Worm (Caenorhabditis elegans): ENCODE measurements around the gene T27A8.3.
A peak's percentile ranks its signal among the peaks of the same experiment; 100 is the strongest.
"Not testable (repeated sequence)": the region's sequence is repeated elsewhere in the genome, so short reads cannot be mapped to it uniquely, and the experiment has no call there.

Gene T27A8.3

DNA sequence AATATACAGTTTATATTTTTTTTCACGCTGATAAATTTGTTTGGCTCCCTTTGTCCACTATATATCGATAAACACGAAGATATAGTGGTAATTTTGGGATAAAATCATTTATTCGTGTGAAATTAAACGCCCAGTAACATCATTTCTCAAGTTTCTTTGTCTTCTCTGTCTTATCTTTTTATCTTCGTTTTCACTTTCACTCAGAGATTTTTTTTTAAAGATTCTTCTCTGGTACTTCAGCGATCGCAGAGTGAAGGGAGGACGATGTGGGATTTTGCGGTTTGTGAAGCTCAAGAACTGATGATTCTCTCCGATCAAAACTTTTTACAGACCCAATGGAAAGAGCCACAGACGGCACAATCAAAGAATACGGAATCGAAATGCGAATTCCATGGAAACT lies at the start of gene T27A8.3:
Gene T27A8.3, plus strand, starts transcription at position 301 of the 400 bp plus-strand sequence.
- TF ChIP-seq bed-1 (GFP tag; IDR thresholded peaks at IDR 0.05); bed-2 (GFP tag; IDR thresholded peaks at IDR 0.05); somi-1 (GFP tag; optimal IDR thresholded peaks at IDR 0.05): not testable (repeated sequence)

DNA sequence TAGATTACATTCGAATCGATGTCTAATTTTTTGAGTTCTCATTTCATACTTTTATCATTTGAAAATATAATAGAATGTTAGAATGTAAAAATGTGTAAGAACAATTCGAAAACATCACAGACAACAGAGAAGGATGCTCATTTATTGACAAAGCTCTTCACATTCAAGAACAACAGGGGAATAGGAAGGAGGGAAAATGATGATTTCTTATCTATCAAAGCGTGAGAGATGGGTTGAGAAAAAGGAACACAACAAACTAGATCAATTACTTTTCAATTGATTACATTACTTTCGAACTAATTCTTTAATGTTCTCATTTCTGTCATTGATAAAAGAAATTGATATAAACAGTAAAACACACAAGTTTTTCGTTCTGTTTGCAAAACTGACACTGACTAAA lies 45.7 kb upstream of the T27A8.3 start, which contains the start of the genes VB0395L.1 and nhx-1:
Gene VB0395L.1, minus strand, starts transcription at position 186 of the 400 bp plus-strand sequence.
Gene nhx-1, plus strand, starts transcription at position 326 of the 400 bp plus-strand sequence.
- no peak for TF ChIP-seq mes-4 (tag; optimal IDR thresholded peaks at IDR 0.05)
- no peak for TF ChIP-seq efl-1 (GFP tag; optimal IDR thresholded peaks at IDR 0.05)
- no peak for TF ChIP-seq madf-10 (tag; optimal IDR thresholded peaks at IDR 0.05)
- TF ChIP-seq die-1 (tag; optimal IDR thresholded peaks at IDR 0.05) = no peak
- no peak for TF ChIP-seq D2030.7 (GFP tag; IDR thresholded peaks at IDR 0.05)
- no peak for TF ChIP-seq snpc-3.4 (tag; optimal IDR thresholded peaks at IDR 0.05)
- no peak for TF ChIP-seq C17E4.6 (GFP tag; IDR thresholded peaks at IDR 0.05)

DNA sequence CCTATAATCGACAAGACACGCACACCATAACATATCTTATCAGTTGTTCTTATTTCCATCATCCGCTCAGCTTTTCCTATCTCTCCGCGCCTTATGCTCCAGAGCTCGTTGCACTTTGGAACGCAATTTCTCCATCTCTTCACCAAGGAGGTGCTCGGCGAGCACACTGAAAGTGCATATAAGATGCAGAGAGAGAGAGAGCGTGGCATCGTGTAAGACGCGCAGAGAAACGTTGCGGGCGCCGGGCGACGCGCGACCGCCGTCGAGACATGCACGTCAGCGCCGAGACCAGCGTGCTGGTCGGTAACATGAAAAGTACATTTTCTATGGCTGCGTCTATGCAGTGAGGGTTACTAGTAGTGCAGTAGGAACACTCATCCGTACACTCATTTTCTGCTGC lies 37.9 kb upstream of the T27A8.3 start:
- TF ChIP-seq attf-5 (GFP tag; optimal IDR thresholded peaks at IDR 0.05) (peak; percentile 66), ztf-3 (GFP tag; optimal IDR thresholded peaks at IDR 0.05) (no peak), ceh-91 (GFP tag; IDR thresholded peaks at IDR 0.05) (no peak), F39B2.1 (GFP tag; IDR thresholded peaks at IDR 0.05) (no peak), Y53G8AR.9 (GFP tag; conservative IDR thresholded peaks at IDR 0.05) (peak; percentile 65; the same call in 1 of the 2 replicates), somi-1 (GFP tag; optimal IDR thresholded peaks at IDR 0.05) (peak; percentile 39), chd-7 (tag; optimal IDR thresholded peaks at IDR 0.05) (peak; percentile 75), nfyb-1 (GFP tag; IDR thresholded peaks at IDR 0.05) (peak; percentile 82), lin-54 (GFP tag; optimal IDR thresholded peaks at IDR 0.05) (peak; percentile 10), K11D2.4 (GFP tag; IDR thresholded peaks at IDR 0.05) (peak; percentile 56; the same call in 1 of the 2 replicates), aptf-2 (GFP tag; conservative IDR thresholded peaks at IDR 0.05) (no peak), F57C9.4 (tag; optimal IDR thresholded peaks at IDR 0.05) (no peak), snpc-4 (GFP tag; optimal IDR thresholded peaks at IDR 0.05) (peak; percentile 62), snpc-4 (tag; optimal IDR thresholded peaks at IDR 0.05) (peak; percentile 67 to 91 (median 82)), ztf-18 (tag; optimal IDR thresholded peaks at IDR 0.05) (peak; percentile 37), ets-4 (GFP tag; optimal IDR thresholded peaks at IDR 0.05) (peak; percentile 6), lin-35 (GFP tag; optimal IDR thresholded peaks at IDR 0.05) (no peak), atf-7 (tag; optimal IDR thresholded peaks at IDR 0.05) (peak; percentile 85), akir-1 (GFP tag; optimal IDR thresholded peaks at IDR 0.05) (peak; percentile 58), F37B4.10 (GFP tag; IDR thresholded peaks at IDR 0.05) (no peak), gei-17 (GFP tag; optimal IDR thresholded peaks at IDR 0.05) (peak; percentile 50), ztf-22 (GFP tag; optimal IDR thresholded peaks at IDR 0.05) (peak; percentile 70), cebp-2 (GFP tag; IDR thresholded peaks at IDR 0.05) (no peak), lag-1 (GFP tag; IDR thresholded peaks at IDR 0.05) (no peak), rcor-1 (GFP tag; IDR thresholded peaks at IDR 0.05) (0 out of 2 replicates have a peak, but pooled peaks have one; percentile 11), K12H6.12 (tag; optimal IDR thresholded peaks at IDR 0.05) (peak; percentile 70), F57A8.1 (GFP tag; optimal IDR thresholded peaks at IDR 0.05) (peak; percentile 32), Y56A3A.18 (GFP tag; IDR thresholded peaks at IDR 0.05) (peak; percentile 72; the same call in 1 of the 2 replicates), let-607 (tag; optimal IDR thresholded peaks at IDR 0.05) (peak in 1 of 2 experiments; percentile 61), repo-1 (tag; optimal IDR thresholded peaks at IDR 0.05) (peak; percentile 49), F22D6.2 (tag; optimal IDR thresholded peaks at IDR 0.05) (no peak), hmg-1.2 (GFP tag; IDR thresholded peaks at IDR 0.05) (peak; percentile 76; the same call in 1 of the 2 replicates), sptf-2 (GFP tag; optimal IDR thresholded peaks at IDR 0.05) (no peak), madf-8 (GFP tag; conservative IDR thresholded peaks at IDR 0.05) (no peak), attf-6 (GFP tag; IDR thresholded peaks at IDR 0.05) (no peak), egrh-3 (GFP tag; IDR thresholded peaks at IDR 0.05) (peak; percentile 57; the same call in 1 of the 2 replicates)
